Worm (Caenorhabditis elegans) whole organism, L1 larva: ENCODE data around the gene brp-1.

ENCODE experiments used
- C16A3.4 ChIP-seq: fragments of 150-350 bp; optimal IDR thresholded peaks from 2 replicates; lab custom pipeline; 2014; ENCODE audit warnings: missing biosample characterization, missing genetic modification characterization
- C34B4.2 ChIP-seq: sonication (generic microtip); optimal IDR thresholded peaks from 2 replicates; lab custom pipeline; 2017; ENCODE audit warnings: mild to moderate bottlenecking, missing genetic modification characterization, missing compliant biosample characterization
- aly-2 ChIP-seq: fragments of 150-350 bp; optimal IDR thresholded peaks from 2 replicates; lab custom pipeline; 2014; ENCODE audit warnings: missing biosample characterization, missing genetic modification characterization
- ama-1 ChIP-seq: fragments of 150-350 bp; optimal IDR thresholded peaks from 2 replicates; lab custom pipeline; 2014
- ceh-8 ChIP-seq: fragments of 200-800 bp; sonication (Bioruptor generic); optimal IDR thresholded peaks from 2 replicates; lab custom pipeline; 2018; ENCODE audit warnings: mild to moderate bottlenecking, missing genetic modification characterization, moderate library complexity, missing compliant biosample characterization
- ceh-82 ChIP-seq, 3 experiments: fragments of 150-350 bp in 1 of 3; sonication (generic microtip) in 2 of 3; optimal IDR thresholded peaks; 2 replicates each; lab custom pipeline; 2014 to 2017; ENCODE audit warnings: missing biosample characterization in 3 of 3, missing genetic modification characterization in 3 of 3
- ces-1 ChIP-seq: fragments of 150-350 bp; optimal IDR thresholded peaks from 2 replicates; lab custom pipeline; 2014; ENCODE audit warnings: missing biosample characterization, missing genetic modification reagents, missing genetic modification characterization
- dpl-1 ChIP-seq, 3 experiments: fragments of 150-350 bp in 2 of 3; sonication (generic microtip) in 1 of 3; optimal IDR thresholded peaks; 2 replicates each; lab custom pipeline; 2014 to 2017; ENCODE audit warnings: missing biosample characterization in 3 of 3, missing genetic modification characterization in 3 of 3, missing genetic modification reagents in 3 of 3
- dsc-1 ChIP-seq: sonication (generic microtip); optimal IDR thresholded peaks from 2 replicates; lab custom pipeline; 2016; ENCODE audit warnings: mild to moderate bottlenecking, missing genetic modification characterization, missing compliant biosample characterization
- efl-1 ChIP-seq, 4 experiments: fragments of 150-350 bp; optimal IDR thresholded peaks in 3 of 4; peaks in 1 of 4; 1 replicate in 1 of 4; 2 replicates in 3 of 4; lab custom pipeline; 2014; ENCODE audit warnings: missing biosample characterization in 2 of 4, missing genetic modification characterization in 2 of 4, missing genetic modification reagents in 2 of 4
- efl-3 ChIP-seq: fragments of 200-800 bp; sonication (Bioruptor generic); optimal IDR thresholded peaks from 2 replicates; lab custom pipeline; 2018; ENCODE audit warnings: mild to moderate bottlenecking, missing genetic modification characterization, missing compliant biosample characterization
- egl-27 ChIP-seq, 2 experiments: fragments of 150-350 bp in 1 of 2; sonication (generic microtip); optimal IDR thresholded peaks; 3 replicates each; lab custom pipeline; 2017 to 2018; ENCODE audit warnings: missing biosample characterization in 2 of 2, missing genetic modification characterization in 2 of 2, missing genetic modification reagents in 2 of 2
- ets-5 ChIP-seq: fragments of 200-800 bp; sonication (Bioruptor generic); IDR thresholded peaks from 2 replicates; pipeline ENCODE4 v1.3.6; 2022; ENCODE audit warnings: missing genetic modification characterization, missing compliant biosample characterization
- fkh-10 ChIP-seq: sonication (generic microtip); optimal IDR thresholded peaks from 2 replicates; lab custom pipeline; 2017; ENCODE audit warnings: missing biosample characterization, missing genetic modification reagents, missing genetic modification characterization
- fkh-4 ChIP-seq: sonication (generic microtip); optimal IDR thresholded peaks from 2 replicates; lab custom pipeline; 2016; ENCODE audit warnings: missing compliant biosample characterization, missing genetic modification characterization, borderline replicate concordance
- fkh-8 ChIP-seq: sonication (generic microtip); optimal IDR thresholded peaks from 2 replicates; lab custom pipeline; 2016; ENCODE audit warnings: mild to moderate bottlenecking, missing genetic modification characterization, missing compliant biosample characterization
- fos-1 ChIP-seq: fragments of 150-350 bp; optimal IDR thresholded peaks from 2 replicates; lab custom pipeline; 2014; ENCODE audit warnings: missing biosample characterization, missing genetic modification characterization
- grh-1 ChIP-seq: fragments of 200-800 bp; sonication (Bioruptor generic); IDR thresholded peaks from 2 replicates; pipeline ENCODE4 v1.3.6; 2022; ENCODE audit warnings: missing genetic modification reagents, missing genetic modification characterization, missing compliant biosample characterization
- hlh-4 ChIP-seq: sonication (generic microtip); optimal IDR thresholded peaks from 2 replicates; lab custom pipeline; 2016; ENCODE audit warnings: mild to moderate bottlenecking, missing genetic modification characterization, missing compliant biosample characterization
- irx-1 ChIP-seq: sonication (generic microtip); optimal IDR thresholded peaks from 2 replicates; lab custom pipeline; 2016; ENCODE audit warnings: missing genetic modification characterization, missing compliant biosample characterization
- lin-13 ChIP-seq: fragments of 150-350 bp; optimal IDR thresholded peaks from 2 replicates; lab custom pipeline; 2014; ENCODE audit warnings: missing biosample characterization, missing genetic modification reagents, missing genetic modification characterization
- lin-14 ChIP-seq: fragments of 200-800 bp; sonication (Bioruptor generic); optimal IDR thresholded peaks from 2 replicates; lab custom pipeline; 2018; ENCODE audit warnings: mild to moderate bottlenecking, missing genetic modification characterization, moderate library complexity, missing compliant biosample characterization
- lin-35 ChIP-seq, 2 experiments: fragments of 150-350 bp; optimal IDR thresholded peaks; 2 replicates each; lab custom pipeline; 2014; ENCODE audit warnings: missing biosample characterization in 2 of 2, missing genetic modification characterization in 2 of 2, missing genetic modification reagents in 2 of 2
- lsy-2 ChIP-seq, 2 experiments: fragments of 150-350 bp; optimal IDR thresholded peaks; 2 replicates each; lab custom pipeline; 2014; ENCODE audit warnings: missing biosample characterization in 2 of 2, missing genetic modification characterization in 2 of 2
- mab-9 ChIP-seq: fragments of 200-800 bp; sonication (Bioruptor generic); IDR thresholded peaks from 2 replicates; pipeline ENCODE4 v1.3.6; 2022; ENCODE audit warnings: missing genetic modification reagents, missing genetic modification characterization, missing compliant biosample characterization
- mdl-1 ChIP-seq, 2 experiments: fragments of 150-350 bp; optimal IDR thresholded peaks; 2 replicates each; lab custom pipeline; 2014 to 2017; ENCODE audit warnings: missing biosample characterization in 2 of 2, missing genetic modification characterization in 2 of 2, inconsistent platforms in 1 of 2
- mep-1 ChIP-seq: fragments of 150-350 bp; optimal IDR thresholded peaks from 2 replicates; lab custom pipeline; 2014; ENCODE audit warnings: missing biosample characterization, missing genetic modification characterization
- nhr-12 ChIP-seq: sonication (generic microtip); optimal IDR thresholded peaks from 2 replicates; lab custom pipeline; 2017; ENCODE audit warnings: missing biosample characterization, missing genetic modification characterization
- nhr-19 ChIP-seq: fragments of 200-800 bp; sonication (Bioruptor generic); conservative IDR thresholded peaks from 2 replicates; pipeline ENCODE4 v1.3.6; 2022; ENCODE audit warnings: missing genetic modification characterization, missing compliant biosample characterization
- nhr-20 ChIP-seq: sonication (generic microtip); optimal IDR thresholded peaks from 2 replicates; lab custom pipeline; 2016; ENCODE audit warnings: mild to moderate bottlenecking, missing genetic modification characterization, missing compliant biosample characterization
- nhr-237 ChIP-seq: fragments of 150-350 bp; optimal IDR thresholded peaks from 2 replicates; lab custom pipeline; 2014; ENCODE audit warnings: missing biosample characterization, missing genetic modification characterization
- nhr-47 ChIP-seq: sonication (generic microtip); optimal IDR thresholded peaks from 2 replicates; lab custom pipeline; 2016; ENCODE audit warnings: mild to moderate bottlenecking, missing genetic modification characterization, moderate library complexity, missing compliant biosample characterization
- nhr-71 ChIP-seq: sonication (generic microtip); optimal IDR thresholded peaks from 2 replicates; lab custom pipeline; 2016; ENCODE audit warnings: mild to moderate bottlenecking, missing genetic modification characterization, moderate library complexity, missing compliant biosample characterization
- nhr-77 ChIP-seq: fragments of 150-350 bp; optimal IDR thresholded peaks from 2 replicates; lab custom pipeline; 2014; ENCODE audit warnings: missing biosample characterization, missing genetic modification characterization
- nhr-85 ChIP-seq: sonication (generic microtip); peaks from one replicate; lab custom pipeline; 2016; ENCODE audit warnings: missing genetic modification characterization, inconsistent platforms, missing compliant biosample characterization
- pqm-1 ChIP-seq: sonication (generic microtip); optimal IDR thresholded peaks from 3 replicates; lab custom pipeline; 2017; ENCODE audit warnings: missing biosample characterization, missing genetic modification characterization
- snpc-4 ChIP-seq: fragments of 150-350 bp; optimal IDR thresholded peaks from 2 replicates; lab custom pipeline; 2014; ENCODE audit warnings: missing biosample characterization, missing genetic modification characterization
- snu-23 ChIP-seq: sonication (generic microtip); optimal IDR thresholded peaks from 2 replicates; lab custom pipeline; 2016; ENCODE audit warnings: missing genetic modification characterization, missing compliant biosample characterization
- swsn-7 ChIP-seq: sonication (generic microtip); optimal IDR thresholded peaks from 2 replicates; lab custom pipeline; 2016; ENCODE audit warnings: missing genetic modification characterization, missing compliant biosample characterization
- tbx-2 ChIP-seq: sonication (generic microtip); optimal IDR thresholded peaks from 2 replicates; lab custom pipeline; 2016; ENCODE audit warnings: missing genetic modification characterization, missing compliant biosample characterization
- unc-130 ChIP-seq: fragments of 150-350 bp; optimal IDR thresholded peaks from 2 replicates; lab custom pipeline; 2017; ENCODE audit warnings: missing biosample characterization, missing genetic modification characterization, inconsistent platforms
- unc-30 ChIP-seq: sonication (generic microtip); optimal IDR thresholded peaks from 2 replicates; lab custom pipeline; 2017; ENCODE audit warnings: missing biosample characterization, missing genetic modification characterization
- unc-62 ChIP-seq: fragments of 150-350 bp; optimal IDR thresholded peaks from 2 replicates; lab custom pipeline; 2014; ENCODE audit warnings: missing biosample characterization, missing genetic modification reagents, missing genetic modification characterization
- unc-86 ChIP-seq: sonication (generic microtip); optimal IDR thresholded peaks from 2 replicates; lab custom pipeline; 2016; ENCODE audit warnings: missing genetic modification characterization, missing compliant biosample characterization
- unc-98 ChIP-seq: fragments of 200-800 bp; sonication (Bioruptor generic); IDR thresholded peaks from 2 replicates; pipeline ENCODE4 v1.3.6; 2022; ENCODE audit warnings: missing genetic modification characterization, missing compliant biosample characterization
- vab-15 ChIP-seq: sonication (generic microtip); optimal IDR thresholded peaks from 2 replicates; lab custom pipeline; 2017; ENCODE audit warnings: missing genotype, mild to moderate bottlenecking, missing genetic modification characterization, missing compliant biosample characterization
- xbp-1 ChIP-seq: sonication (generic microtip); optimal IDR thresholded peaks from 2 replicates; lab custom pipeline; 2016; ENCODE audit warnings: missing genetic modification characterization, missing compliant biosample characterization
- zag-1 ChIP-seq: fragments of 150-350 bp; optimal IDR thresholded peaks from 2 replicates; lab custom pipeline; 2014; ENCODE audit warnings: missing biosample characterization, missing genetic modification characterization

Gene brp-1

DNA sequence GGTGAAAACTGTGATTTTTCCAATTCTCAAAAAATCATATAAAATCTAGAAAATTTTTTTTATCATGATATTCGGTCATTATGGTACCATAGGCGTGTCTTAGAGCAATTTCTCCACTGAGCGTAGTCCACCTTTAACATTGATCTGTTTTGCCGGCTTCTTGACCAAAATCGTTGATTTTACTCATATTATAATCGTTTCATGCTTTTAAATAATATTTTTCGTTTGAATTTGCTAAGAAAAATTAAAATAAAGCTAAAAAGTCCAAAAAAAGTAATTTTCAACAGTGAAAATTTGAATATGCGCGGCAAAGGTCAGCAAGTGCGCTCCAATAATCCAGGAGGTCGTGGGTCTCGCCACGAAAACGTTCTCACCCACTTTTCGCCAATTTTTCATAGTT, 20.6 kb downstream of the brp-1 start, which contains the start of gene Y79H2A.4:
Gene Y79H2A.4 (plus strand): TSS at position 301 of the 400 bp plus-strand sequence.
- TF ChIP-seq ets-5 (GFP tag; lab: Robert Waterston, UW) (no peak), lin-13 (GFP tag; lab: Kevin White, UChicago) (no peak), xbp-1 (no peak), zag-1 (tag; lab: Kevin White, UChicago) (no peak), dpl-1 (GFP tag; optimal IDR thresholded peaks at IDR 0.05; lab: Kevin White, UChicago) (no peak), hlh-4 (tag; lab: Kevin White, UChicago) (no peak), ces-1 (GFP tag; lab: Kevin White, UChicago) (no peak), unc-30 (tag; lab: Kevin White, UChicago) (no peak), nhr-77 (tag; lab: Kevin White, UChicago) (no peak), nhr-12 (no peak), C16A3.4 (tag; lab: Kevin White, UChicago) (no peak), fos-1 (tag; lab: Kevin White, UChicago) (no peak)

ce11 chrIII:12052206-12052605, 31.9 kb downstream of the brp-1 start, which contains the start of gene Y79H2A.3:
Gene Y79H2A.3 (minus strand): TSS chrIII:12052306.
- no peak for TF ChIP-seq fkh-8
- no peak for TF ChIP-seq snpc-4 (tag; lab: Kevin White, UChicago)
- TF ChIP-seq C34B4.2 (tag; lab: Kevin White, UChicago) = no peak
- TF ChIP-seq vab-15 = no peak
- TF ChIP-seq swsn-7 (tag; lab: Kevin White, UChicago) = no peak
- no peak for TF ChIP-seq lin-14 (GFP tag; lab: Kevin White, UChicago)
- TF ChIP-seq, all 84 proteins: peak for 0

DNA sequence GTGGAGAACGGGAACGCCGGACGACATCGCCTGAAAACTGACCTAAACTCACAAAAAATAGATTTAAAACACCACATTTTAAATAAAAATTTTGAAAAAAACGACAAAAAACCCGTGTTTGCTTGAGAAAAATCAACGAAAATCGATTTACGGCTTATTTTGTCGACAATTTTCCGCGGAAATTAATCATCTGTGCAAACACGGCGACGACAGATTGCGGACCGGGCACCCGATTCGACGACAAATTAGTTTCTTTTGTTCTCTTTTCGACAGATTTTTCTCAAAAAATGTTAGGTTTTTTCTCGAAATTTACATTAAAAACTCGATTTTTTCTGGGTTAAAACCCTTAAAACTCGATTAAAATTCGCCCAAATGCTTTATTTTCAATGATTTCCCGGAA, 38.1 kb downstream of the brp-1 start, which contains the start of gene arx-3:
Gene arx-3 (minus strand): TSS at position 30 of the 400 bp plus-strand sequence.
- TF ChIP-seq nhr-237 (tag; lab: Kevin White, UChicago) (no peak), mdl-1 (tag; optimal IDR thresholded peaks at IDR 0.05; lab: Kevin White, UChicago) (no peak), fkh-8 (peak; percentile 43), mab-9 (GFP tag; lab: Robert Waterston, UW) (no peak), snu-23 (GFP tag; lab: Kevin White, UChicago) (peak; percentile 63), C16A3.4 (tag; lab: Kevin White, UChicago) (peak; percentile 42), unc-62 (GFP tag; lab: Kevin White, UChicago) (no peak), lin-14 (GFP tag; lab: Kevin White, UChicago) (no peak), tbx-2 (tag; lab: Kevin White, UChicago) (peak; percentile 35), efl-3 (GFP tag; lab: Kevin White, UChicago) (no peak), unc-86 (peak; percentile 52), dpl-1 (GFP tag; optimal IDR thresholded peaks at IDR 0.05; lab: Kevin White, UChicago) (peak; percentile 42 to 65 (median 50)), irx-1 (tag; lab: Kevin White, UChicago) (peak; percentile 21), nhr-19 (GFP tag; lab: Robert Waterston, UW) (peak; percentile 32), ama-1 (lab: Kevin White, UChicago) (no peak), hlh-4 (tag; lab: Kevin White, UChicago) (no peak), aly-2 (no peak), nhr-20 (tag; lab: Kevin White, UChicago) (peak; percentile 16), fkh-4 (tag; lab: Kevin White, UChicago) (peak; percentile 79), nhr-71 (peak; percentile 54), ceh-82 (tag; optimal IDR thresholded peaks at IDR 0.05; lab: Kevin White, UChicago) (peak; percentile 23 to 25 (median 25)), unc-98 (GFP tag; lab: Robert Waterston, UW) (no peak), ceh-8 (peak; percentile 59), nhr-85 (peak; percentile 78), lsy-2 (tag; optimal IDR thresholded peaks at IDR 0.05; lab: Kevin White, UChicago) (peak; percentile 57 to 62), pqm-1 (no peak), lin-35 (GFP tag; optimal IDR thresholded peaks at IDR 0.05; lab: Kevin White, UChicago) (peak; percentile 54 to 64), grh-1 (GFP tag; lab: Robert Waterston, UW) (peak; percentile 26; the same call in 1 of the 2 replicates), nhr-47 (tag; lab: Kevin White, UChicago) (peak; percentile 55), fkh-10 (GFP tag; lab: Kevin White, UChicago) (peak; percentile 21), unc-130 (tag; lab: Kevin White, UChicago) (peak; percentile 69), egl-27 (tag; optimal IDR thresholded peaks at IDR 0.05; lab: Kevin White, UChicago) (no peak), snpc-4 (tag; lab: Kevin White, UChicago) (peak; percentile 34), swsn-7 (tag; lab: Kevin White, UChicago) (peak; percentile 50), efl-1 (optimal IDR thresholded peaks at IDR 0.05; lab: Kevin White, UChicago) (peak; percentile 60 to 70), efl-1 (GFP tag; optimal IDR thresholded peaks at IDR 0.05 in 1 of 2; lab: Kevin White, UChicago) (peak; percentile 63 to 96), mep-1 (tag; lab: Kevin White, UChicago) (peak; percentile 36), dsc-1 (tag; lab: Kevin White, UChicago) (peak; percentile 87), lin-13 (GFP tag; lab: Kevin White, UChicago) (peak; percentile 23), ets-5 (GFP tag; lab: Robert Waterston, UW) (no peak)
